Fruit fly (Drosophila melanogaster): ENCODE data around the gene PIG-K.

PIG-K gene

dm6 chrX:1995653-1996052, 13.5 kb downstream of the PIG-K start (continued):
- TF ChIP-seq grn (GFP tag; optimal IDR thresholded peaks at IDR 0.05) = peak; percentile 59
- no peak for TF ChIP-seq Fer1 (GFP tag; optimal IDR thresholded peaks at IDR 0.05)
- no peak for TF ChIP-seq CG1602 (GFP tag; optimal IDR thresholded peaks at IDR 0.05)
- TF ChIP-seq bab2 (GFP tag; optimal IDR thresholded peaks at IDR 0.05) = no peak
- TF ChIP-seq bbx (GFP tag; IDR thresholded peaks at IDR 0.05; ENCODE audit: partially characterized antibody) = peak; percentile 23; the same call in 1 of the 2 replicates
- no peak for TF ChIP-seq jing (GFP tag; optimal IDR thresholded peaks at IDR 0.05)
- TF ChIP-seq salm (tag; optimal IDR thresholded peaks at IDR 0.05) = no peak
- no peak for TF ChIP-seq CG15479 (GFP tag; optimal IDR thresholded peaks at IDR 0.05)
- TF ChIP-seq CG18764 (GFP tag; optimal IDR thresholded peaks at IDR 0.05) = no peak
- no peak for TF ChIP-seq vnd (GFP tag; IDR thresholded peaks at IDR 0.05; ENCODE audit: partially characterized antibody)
- no peak for TF ChIP-seq dm (GFP tag; optimal IDR thresholded peaks at IDR 0.05)
- TF ChIP-seq kah (GFP tag; optimal IDR thresholded peaks at IDR 0.05) = no peak
- TF ChIP-seq CG18619 (GFP tag; optimal IDR thresholded peaks at IDR 0.05) = no peak
- peak; percentile 48 for TF ChIP-seq cwo (GFP tag; optimal IDR thresholded peaks at IDR 0.05)
- 0 out of 3 replicates have a peak, but pooled peaks have one; percentile 40 for TF ChIP-seq Dbx (GFP tag; IDR thresholded peaks at IDR 0.05)
- TF ChIP-seq TFAM (GFP tag; optimal IDR thresholded peaks at IDR 0.05) = no peak
- no peak for TF ChIP-seq CG17568 (GFP tag; optimal IDR thresholded peaks at IDR 0.05)
- no peak for TF ChIP-seq pfk (GFP tag; optimal IDR thresholded peaks at IDR 0.05)
- no peak for TF ChIP-seq CG11560 (tag; IDR thresholded peaks at IDR 0.05)
- no peak for TF ChIP-seq Hmx (GFP tag; optimal IDR thresholded peaks at IDR 0.05)
- TF ChIP-seq z (GFP tag; IDR thresholded peaks at IDR 0.05) = no peak
- TF ChIP-seq CG17361 (GFP tag; IDR thresholded peaks at IDR 0.05) = no peak
- TF ChIP-seq CG7839 (tag; optimal IDR thresholded peaks at IDR 0.05) = no peak
- TF ChIP-seq cato (GFP tag; optimal IDR thresholded peaks at IDR 0.05; ENCODE audit: borderline replicate concordance) = no peak
- peak; percentile 44 for TF ChIP-seq Nf-YB (GFP tag; optimal IDR thresholded peaks at IDR 0.05)
- no peak for TF ChIP-seq CG14710 (tag; optimal IDR thresholded peaks at IDR 0.05)
- no peak; the same call in 1 of the 2 replicates for TF ChIP-seq H2.0 (GFP tag; IDR thresholded peaks at IDR 0.05)
- no peak for TF ChIP-seq repo (GFP tag; optimal IDR thresholded peaks at IDR 0.05)
- TF ChIP-seq jumu (GFP tag; optimal IDR thresholded peaks at IDR 0.05) = no peak
- TF ChIP-seq CG31388 (GFP tag; optimal IDR thresholded peaks at IDR 0.05) = no peak
- TF ChIP-seq grau (tag; optimal IDR thresholded peaks at IDR 0.05) = no peak
- no peak for TF ChIP-seq B-H1 (GFP tag; IDR thresholded peaks at IDR 0.05)
- no peak for TF ChIP-seq NC2β (GFP tag; optimal IDR thresholded peaks at IDR 0.05)
- no peak for TF ChIP-seq Ets97D (GFP tag; optimal IDR thresholded peaks at IDR 0.05)
- TF ChIP-seq CG4404 (GFP tag; IDR thresholded peaks at IDR 0.05) = no peak
- TF ChIP-seq fd3F (GFP tag; optimal IDR thresholded peaks at IDR 0.05) = no peak
- TF ChIP-seq Optix (GFP tag; IDR thresholded peaks at IDR 0.05) = no peak
- TF ChIP-seq CG12769 (tag; optimal IDR thresholded peaks at IDR 0.05) = peak; percentile 96
- TF ChIP-seq CG11456 (GFP tag; IDR thresholded peaks at IDR 0.05) = no peak
- no peak for TF ChIP-seq ara (GFP tag; IDR thresholded peaks at IDR 0.05)
- no peak for TF ChIP-seq CG9437 (GFP tag; optimal IDR thresholded peaks at IDR 0.05)
- no peak for TF ChIP-seq CG6254 (GFP tag; optimal IDR thresholded peaks at IDR 0.05)
- TF ChIP-seq E2f1 (GFP tag; IDR thresholded peaks at IDR 0.05) = no peak
- TF ChIP-seq CG18476 (GFP tag; optimal IDR thresholded peaks at IDR 0.05) = no peak
- no peak for TF ChIP-seq CG7271 (tag; optimal IDR thresholded peaks at IDR 0.05)
- no peak for TF ChIP-seq CG17385 (GFP tag; optimal IDR thresholded peaks at IDR 0.05)
- TF ChIP-seq Adf1 (GFP tag; IDR thresholded peaks at IDR 0.05) = peak; percentile 76
- no peak for TF ChIP-seq CTCF (GFP tag; optimal IDR thresholded peaks at IDR 0.05)
- no peak for TF ChIP-seq so (GFP tag; IDR thresholded peaks at IDR 0.05)
- TF ChIP-seq Dfd (GFP tag; optimal IDR thresholded peaks at IDR 0.05) = no peak
- TF ChIP-seq CG11247 (GFP tag; IDR thresholded peaks at IDR 0.05) = no peak
- no peak for TF ChIP-seq phol (tag; optimal IDR thresholded peaks at IDR 0.05)
- TF ChIP-seq slbo (GFP tag; IDR thresholded peaks at IDR 0.05) = no peak
